Worm (Caenorhabditis elegans): ENCODE results near the gene sgt-1.
"Not testable (repeated sequence)": the region's sequence is repeated elsewhere in the genome, so short reads cannot be mapped to it uniquely, and the experiment has no call there.

sgt-1 gene

ce11 chrII:4932727-4933126 lies 29.1 kb upstream of the sgt-1 start, which contains the start of gene msp-152:
TSS of gene msp-152 (plus strand) at chrII:4933027.
- not testable (repeated sequence) for TF ChIP-seq sptf-1 (tag; optimal IDR thresholded peaks at IDR 0.05); bed-3 (GFP tag; optimal IDR thresholded peaks at IDR 0.05); ham-2 (GFP tag; optimal IDR thresholded peaks at IDR 0.05)

ce11 chrII:4931286-4931685 lies 27.7 kb upstream of the sgt-1 start:
- no peak for TF ChIP-seq unc-62 (GFP tag; optimal IDR thresholded peaks at IDR 0.05)
- no peak for TF ChIP-seq tbx-8 (GFP tag; optimal IDR thresholded peaks at IDR 0.05)
- TF ChIP-seq sem-2 (GFP tag; optimal IDR thresholded peaks at IDR 0.05), result no peak
- no peak for TF ChIP-seq sptf-1 (tag; optimal IDR thresholded peaks at IDR 0.05)
- no peak for TF ChIP-seq zip-8 (tag; optimal IDR thresholded peaks at IDR 0.05)
- no peak for TF ChIP-seq snpc-4 (tag; optimal IDR thresholded peaks at IDR 0.05)
- TF ChIP-seq ceh-39 (tag; optimal IDR thresholded peaks at IDR 0.05), result no peak
- no peak for TF ChIP-seq nhr-2 (tag; optimal IDR thresholded peaks at IDR 0.05)

- no peak for TF ChIP-seq pha-4 (tag; optimal IDR thresholded peaks at IDR 0.05)
- no peak for TF ChIP-seq drap-1 (GFP tag; optimal IDR thresholded peaks at IDR 0.05)
- no peak for TF ChIP-seq ces-1 (GFP tag; optimal IDR thresholded peaks at IDR 0.05)
- no peak for TF ChIP-seq mls-2 (tag; optimal IDR thresholded peaks at IDR 0.05)
- no peak for TF ChIP-seq cnd-1 (tag; optimal IDR thresholded peaks at IDR 0.05)
- TF ChIP-seq ceh-39 (tag; optimal IDR thresholded peaks at IDR 0.05), result no peak
- TF ChIP-seq snpc-4 (tag; optimal IDR thresholded peaks at IDR 0.05), result no peak
- no peak for TF ChIP-seq hlh-1 (tag; optimal IDR thresholded peaks at IDR 0.05)
- no peak for TF ChIP-seq mep-1 (tag; optimal IDR thresholded peaks at IDR 0.05)
- TF ChIP-seq bed-3 (GFP tag; optimal IDR thresholded peaks at IDR 0.05), result no peak
- TF ChIP-seq lsy-2 (tag; optimal IDR thresholded peaks at IDR 0.05), result no peak
- TF ChIP-seq unc-39 (tag; optimal IDR thresholded peaks at IDR 0.05), result no peak
- no peak for TF ChIP-seq ceh-83 (GFP tag; optimal IDR thresholded peaks at IDR 0.05)
- no peak for TF ChIP-seq ceh-43 (GFP tag; optimal IDR thresholded peaks at IDR 0.05)
Measured at ce11 chrII:4925198-4925764, 21.7 kb upstream of the sgt-1 start, which contains the start of gene aagr-2. TSS of gene aagr-2 (minus strand) at chrII:4925248.

ce11 chrII:4924729-4925128 lies 21.1 kb upstream of the sgt-1 start:
- no peak for TF ChIP-seq unc-39 (tag; optimal IDR thresholded peaks at IDR 0.05)
- TF ChIP-seq tbx-8 (GFP tag; optimal IDR thresholded peaks at IDR 0.05), result no peak
- TF ChIP-seq lsy-2 (tag; optimal IDR thresholded peaks at IDR 0.05), result no peak
- no peak for TF ChIP-seq sem-2 (GFP tag; optimal IDR thresholded peaks at IDR 0.05)
- TF ChIP-seq sptf-1 (tag; optimal IDR thresholded peaks at IDR 0.05), result no peak
- TF ChIP-seq unc-62 (GFP tag; optimal IDR thresholded peaks at IDR 0.05), result no peak
- TF ChIP-seq lin-32 (GFP tag; optimal IDR thresholded peaks at IDR 0.05), result no peak
- TF ChIP-seq zip-8 (tag; optimal IDR thresholded peaks at IDR 0.05), result no peak
- TF ChIP-seq elt-3 (tag; optimal IDR thresholded peaks at IDR 0.05), result no peak
- TF ChIP-seq elt-1 (tag; optimal IDR thresholded peaks at IDR 0.05; ENCODE audit: borderline replicate concordance, insufficient read depth), result no peak
- TF ChIP-seq ces-1 (GFP tag; optimal IDR thresholded peaks at IDR 0.05), result no peak
- TF ChIP-seq unc-120 (tag; optimal IDR thresholded peaks at IDR 0.05; ENCODE audit: poor library complexity, severe bottlenecking), result no peak
- no peak for TF ChIP-seq ztf-11 (tag; optimal IDR thresholded peaks at IDR 0.05)

ce11 chrII:4920608-4921007 lies 17.0 kb upstream of the sgt-1 start:
- no peak for TF ChIP-seq tbx-8 (GFP tag; optimal IDR thresholded peaks at IDR 0.05)

ce11 chrII:4918501-4919021 lies 15.0 kb upstream of the sgt-1 start:
- TF ChIP-seq nhr-2 (tag; optimal IDR thresholded peaks at IDR 0.05) (peak; percentile 64), mep-1 (tag; optimal IDR thresholded peaks at IDR 0.05) (no peak), sem-2 (GFP tag; optimal IDR thresholded peaks at IDR 0.05) (no peak), mls-2 (tag; optimal IDR thresholded peaks at IDR 0.05) (no peak)

- TF ChIP-seq ceh-83 (GFP tag; optimal IDR thresholded peaks at IDR 0.05); unc-120 (tag; optimal IDR thresholded peaks at IDR 0.05; ENCODE audit: poor library complexity, severe bottlenecking); nhr-12 (tag; optimal IDR thresholded peaks at IDR 0.05): not testable (repeated sequence)
Measured at ce11 chrII:4916462-4916861, 12.9 kb upstream of the sgt-1 start, which contains the start of gene msp-31. TSS of gene msp-31 (minus strand) at chrII:4916562.
